Fruit fly (Drosophila melanogaster) whole organism, embryonic: ENCODE data around the gene Gbs-70E.
A peak's percentile ranks its signal among the peaks of the same experiment; 100 is the strongest.

ENCODE experiments used
- Bdp1 ChIP-seq: fragments of 200-800 bp; sonication (Bioruptor generic); optimal IDR thresholded peaks from 3 replicates; lab custom pipeline; 2016; ENCODE audit warnings: missing biosample characterization, missing genetic modification characterization
- CG13296 ChIP-seq: fragments of 200-800 bp; sonication (Bioruptor generic); optimal IDR thresholded peaks from 3 replicates; lab custom pipeline; 2018; ENCODE audit warnings: missing biosample characterization, mild to moderate bottlenecking, missing genetic modification characterization
- CG14441 ChIP-seq: fragments of 200-800 bp; sonication (Bioruptor generic); IDR thresholded peaks from 2 replicates; pipeline ENCODE4 v1.3.6; 2022; ENCODE audit warnings: missing biosample characterization, missing genetic modification characterization
- CG1603 ChIP-seq: fragments of 200-800 bp; sonication (Bioruptor generic); optimal IDR thresholded peaks from 2 replicates; lab custom pipeline; 2019; ENCODE audit warnings: missing biosample characterization, mild to moderate bottlenecking, missing genetic modification characterization, moderate library complexity
- CG16779 ChIP-seq: fragments of 200-800 bp; sonication (Bioruptor generic); IDR thresholded peaks from 2 replicates; pipeline ENCODE4 v1.3.6; 2022; ENCODE audit warnings: missing biosample characterization, missing genetic modification characterization
- CG17328 ChIP-seq: fragments of 200-800 bp; sonication (Bioruptor generic); IDR thresholded peaks from 2 replicates; pipeline ENCODE4 v1.3.6; 2022; ENCODE audit warnings: missing biosample characterization, missing genetic modification characterization
- CG18764 ChIP-seq: fragments of 200-800 bp; sonication (Bioruptor generic); optimal IDR thresholded peaks from 3 replicates; lab custom pipeline; 2016; ENCODE audit warnings: missing biosample characterization, missing genetic modification characterization
- CG2889 ChIP-seq: fragments of 200-800 bp; sonication (Bioruptor generic); IDR thresholded peaks from 3 replicates; pipeline ENCODE4 v1.3.6; 2022; ENCODE audit warnings: missing biosample characterization, missing genetic modification characterization
- CG31388 ChIP-seq: fragments of 200-800 bp; sonication (Bioruptor generic); optimal IDR thresholded peaks from 2 replicates; lab custom pipeline; 2016; ENCODE audit warnings: missing biosample characterization, missing genetic modification characterization
- CG42726 ChIP-seq: fragments of 200-800 bp; sonication (Bioruptor generic); IDR thresholded peaks from 2 replicates; pipeline ENCODE4 v1.3.6; 2022; ENCODE audit warnings: missing biosample characterization, missing genetic modification characterization; ENCODE audit not compliant: partially characterized antibody
- CG43689 ChIP-seq: fragments of 200-800 bp; sonication (Bioruptor generic); IDR thresholded peaks from 2 replicates; pipeline ENCODE4 v1.3.6; 2022; ENCODE audit warnings: missing biosample characterization, missing genetic modification characterization
- CG6813 ChIP-seq: fragments of 200-800 bp; sonication (Bioruptor generic); optimal IDR thresholded peaks from 2 replicates; lab custom pipeline; 2017; ENCODE audit warnings: missing biosample characterization, missing genetic modification characterization, mild to moderate bottlenecking, moderate library complexity, missing genetic modification reagents
- CG7987 ChIP-seq: fragments of 200-800 bp; sonication (Bioruptor generic); optimal IDR thresholded peaks from 2 replicates; lab custom pipeline; 2018; ENCODE audit warnings: missing biosample characterization, mild to moderate bottlenecking, missing genetic modification characterization, moderate library complexity
- Dref ChIP-seq: fragments of 200-800 bp; sonication (Bioruptor generic); IDR thresholded peaks from 2 replicates; pipeline ENCODE4 v1.3.6; 2022; ENCODE audit warnings: missing biosample characterization, missing genetic modification characterization
- Ets65A ChIP-seq: fragments of 200-800 bp; sonication (Bioruptor generic); peaks from one replicate; lab custom pipeline; 2016; ENCODE audit warnings: missing biosample characterization, missing genetic modification characterization
- HLH3B ChIP-seq: fragments of 200-800 bp; sonication (Bioruptor generic); IDR thresholded peaks from 2 replicates; pipeline ENCODE4 v1.3.6; 2022; ENCODE audit warnings: missing biosample characterization, missing genetic modification characterization
- HmgD ChIP-seq: fragments of 200-800 bp; sonication (Bioruptor generic); optimal IDR thresholded peaks from 3 replicates; lab custom pipeline; 2016; ENCODE audit warnings: missing biosample characterization, missing genetic modification characterization
- Hr3 ChIP-seq: fragments of 200-800 bp; sonication (Bioruptor generic); optimal IDR thresholded peaks from 3 replicates; lab custom pipeline; 2016; ENCODE audit warnings: missing biosample characterization, missing genetic modification characterization
- Kr ChIP-seq: fragments of 200-800 bp; sonication (Bioruptor generic); optimal IDR thresholded peaks from 2 replicates; lab custom pipeline; 2017; ENCODE audit warnings: missing biosample characterization, mild to moderate bottlenecking, missing genetic modification characterization
- MBD-R2 ChIP-seq: fragments of 200-800 bp; sonication (Bioruptor generic); IDR thresholded peaks from 2 replicates; pipeline ENCODE4 v1.3.6; 2022; ENCODE audit warnings: missing biosample characterization, missing genetic modification characterization
- Meics ChIP-seq: fragments of 200-800 bp; sonication (Bioruptor generic); optimal IDR thresholded peaks from 2 replicates; lab custom pipeline; 2017; ENCODE audit warnings: missing biosample characterization, mild to moderate bottlenecking, missing genetic modification characterization
- Neu2 ChIP-seq: fragments of 200-800 bp; sonication (Bioruptor generic); optimal IDR thresholded peaks from 3 replicates; lab custom pipeline; 2016; ENCODE audit warnings: missing biosample characterization, missing genetic modification characterization, borderline replicate concordance
- Nf-YA ChIP-seq: fragments of 200-800 bp; sonication (Bioruptor generic); IDR thresholded peaks from 2 replicates; pipeline ENCODE4 v1.3.6; 2022; ENCODE audit warnings: missing biosample characterization, missing genetic modification characterization
- Optix ChIP-seq: fragments of 200-800 bp; sonication (Bioruptor generic); IDR thresholded peaks from 3 replicates; pipeline ENCODE4 v1.3.6; 2022; ENCODE audit warnings: missing biosample characterization, missing genetic modification characterization
- Ptx1 ChIP-seq: fragments of 200-800 bp; sonication (Bioruptor generic); IDR thresholded peaks from 2 replicates; pipeline ENCODE4 v1.3.6; 2022; ENCODE audit warnings: missing biosample characterization, missing genetic modification characterization
- Ravus ChIP-seq: fragments of 200-800 bp; sonication (Bioruptor generic); IDR thresholded peaks from 2 replicates; pipeline ENCODE4 v1.3.6; 2022; ENCODE audit warnings: missing biosample characterization, missing genetic modification characterization
- Spps ChIP-seq: fragments of 200-800 bp; sonication (Bioruptor generic); optimal IDR thresholded peaks from 2 replicates; lab custom pipeline; 2018; ENCODE audit warnings: missing biosample characterization, mild to moderate bottlenecking, missing genetic modification characterization
- Sry-δ ChIP-seq: fragments of 200-800 bp; sonication (Bioruptor generic); optimal IDR thresholded peaks from 2 replicates; lab custom pipeline; 2016; ENCODE audit warnings: missing biosample characterization, missing genetic modification characterization
- Tbp ChIP-seq: fragments of >200 bp; optimal IDR thresholded peaks from 2 replicates; lab custom pipeline; 2018; ENCODE audit warnings: missing biosample characterization, missing genetic modification characterization
- Usf ChIP-seq: fragments of 200-800 bp; sonication (Bioruptor generic); optimal IDR thresholded peaks from 2 replicates; lab custom pipeline; 2017; ENCODE audit warnings: missing genotype, missing biosample characterization, missing genetic modification characterization
- Xbp1 ChIP-seq: fragments of 200-800 bp; sonication (Bioruptor generic); optimal IDR thresholded peaks from 3 replicates; lab custom pipeline; 2016; ENCODE audit warnings: missing biosample characterization, mild to moderate bottlenecking, missing genetic modification characterization
- da ChIP-seq: fragments of 200-800 bp; sonication (Bioruptor generic); optimal IDR thresholded peaks from 2 replicates; lab custom pipeline; 2016; ENCODE audit warnings: missing biosample characterization, missing genetic modification characterization
- esg ChIP-seq: fragments of 200-800 bp; sonication (Bioruptor generic); conservative IDR thresholded peaks from 2 replicates; pipeline ENCODE4 v1.3.6; 2022; ENCODE audit warnings: missing biosample characterization, missing genetic modification characterization
- exex ChIP-seq: fragments of 200-800 bp; sonication (Bioruptor generic); optimal IDR thresholded peaks from 4 replicates; lab custom pipeline; 2018; ENCODE audit warnings: missing biosample characterization, mild to moderate bottlenecking, missing genetic modification characterization, moderate library complexity
- fru ChIP-seq: fragments of >200 bp; optimal IDR thresholded peaks from 2 replicates; lab custom pipeline; 2017
- gfzf ChIP-seq: fragments of 200-800 bp; sonication (Bioruptor generic); optimal IDR thresholded peaks from 2 replicates; lab custom pipeline; 2016; ENCODE audit warnings: missing biosample characterization, mild to moderate bottlenecking, missing genetic modification characterization, moderate library complexity
- insv ChIP-seq, 2 experiments: fragments of 200-800 bp; sonication (Bioruptor generic); optimal IDR thresholded peaks; 3 replicates each; lab custom pipeline; 2016 to 2018; ENCODE audit warnings: missing biosample characterization in 2 of 2, missing genetic modification characterization in 2 of 2
- jumu ChIP-seq: fragments of 200-800 bp; sonication (Bioruptor generic); optimal IDR thresholded peaks from 3 replicates; lab custom pipeline; 2016; ENCODE audit warnings: missing biosample characterization, missing genetic modification characterization
- lilli ChIP-seq: fragments of 200-800 bp; sonication (Bioruptor generic); optimal IDR thresholded peaks from 3 replicates; lab custom pipeline; 2016; ENCODE audit warnings: missing biosample characterization, missing genetic modification characterization
- lmd ChIP-seq: fragments of 200-800 bp; sonication (Bioruptor generic); IDR thresholded peaks from 2 replicates; pipeline ENCODE4 v1.3.6; 2022; ENCODE audit warnings: missing biosample characterization, missing genetic modification characterization
- onecut ChIP-seq: fragments of 200-800 bp; sonication (Bioruptor generic); IDR thresholded peaks from 2 replicates; pipeline ENCODE4 v1.3.6; 2022; ENCODE audit warnings: missing biosample characterization, missing genetic modification characterization
- peb ChIP-seq: fragments of 200-800 bp; sonication (Bioruptor generic); IDR thresholded peaks from 2 replicates; pipeline ENCODE4 v1.3.6; 2022; ENCODE audit warnings: missing biosample characterization, missing genetic modification characterization
- pnt ChIP-seq: fragments of 200-800 bp; sonication (Bioruptor generic); optimal IDR thresholded peaks from 3 replicates; lab custom pipeline; 2016; ENCODE audit warnings: missing biosample characterization, missing genetic modification characterization
- repo ChIP-seq: fragments of 200-800 bp; sonication (Bioruptor generic); optimal IDR thresholded peaks from 2 replicates; lab custom pipeline; 2016; ENCODE audit warnings: missing biosample characterization, missing genetic modification characterization
- scrt ChIP-seq: fragments of 200-800 bp; sonication (Bioruptor generic); optimal IDR thresholded peaks from 2 replicates; lab custom pipeline; 2018; ENCODE audit warnings: missing biosample characterization, mild to moderate bottlenecking, missing genetic modification characterization, moderate library complexity
- ssp ChIP-seq: fragments of 200-800 bp; sonication (Bioruptor generic); IDR thresholded peaks from 2 replicates; pipeline ENCODE4 v1.3.6; 2022; ENCODE audit warnings: missing biosample characterization, missing genetic modification characterization
- tap ChIP-seq: fragments of 200-800 bp; optimal IDR thresholded peaks from 3 replicates; lab custom pipeline; 2019; ENCODE audit warnings: missing biosample characterization, mild to moderate bottlenecking, missing genetic modification characterization, moderate library complexity
- ttk ChIP-seq: fragments of 200-800 bp; sonication (Bioruptor generic); IDR thresholded peaks from 2 replicates; pipeline ENCODE4 v2.1.2; 2022; ENCODE audit warnings: missing biosample characterization, missing genetic modification characterization
- twi ChIP-seq: fragments of 200-800 bp; optimal IDR thresholded peaks from 2 replicates; lab custom pipeline; 2019; ENCODE audit warnings: missing biosample characterization, mild to moderate bottlenecking, missing genetic modification characterization, moderate library complexity
- wdn ChIP-seq: fragments of 200-800 bp; sonication (Bioruptor generic); IDR thresholded peaks from 2 replicates; pipeline ENCODE4 v1.3.6; 2022; ENCODE audit warnings: missing biosample characterization, missing genetic modification characterization
- z ChIP-seq: fragments of 200-800 bp; sonication (Bioruptor generic); IDR thresholded peaks from 3 replicates; pipeline ENCODE4 v1.3.6; 2022; ENCODE audit warnings: missing biosample characterization, missing genetic modification characterization

The Gbs-70E gene

DNA sequence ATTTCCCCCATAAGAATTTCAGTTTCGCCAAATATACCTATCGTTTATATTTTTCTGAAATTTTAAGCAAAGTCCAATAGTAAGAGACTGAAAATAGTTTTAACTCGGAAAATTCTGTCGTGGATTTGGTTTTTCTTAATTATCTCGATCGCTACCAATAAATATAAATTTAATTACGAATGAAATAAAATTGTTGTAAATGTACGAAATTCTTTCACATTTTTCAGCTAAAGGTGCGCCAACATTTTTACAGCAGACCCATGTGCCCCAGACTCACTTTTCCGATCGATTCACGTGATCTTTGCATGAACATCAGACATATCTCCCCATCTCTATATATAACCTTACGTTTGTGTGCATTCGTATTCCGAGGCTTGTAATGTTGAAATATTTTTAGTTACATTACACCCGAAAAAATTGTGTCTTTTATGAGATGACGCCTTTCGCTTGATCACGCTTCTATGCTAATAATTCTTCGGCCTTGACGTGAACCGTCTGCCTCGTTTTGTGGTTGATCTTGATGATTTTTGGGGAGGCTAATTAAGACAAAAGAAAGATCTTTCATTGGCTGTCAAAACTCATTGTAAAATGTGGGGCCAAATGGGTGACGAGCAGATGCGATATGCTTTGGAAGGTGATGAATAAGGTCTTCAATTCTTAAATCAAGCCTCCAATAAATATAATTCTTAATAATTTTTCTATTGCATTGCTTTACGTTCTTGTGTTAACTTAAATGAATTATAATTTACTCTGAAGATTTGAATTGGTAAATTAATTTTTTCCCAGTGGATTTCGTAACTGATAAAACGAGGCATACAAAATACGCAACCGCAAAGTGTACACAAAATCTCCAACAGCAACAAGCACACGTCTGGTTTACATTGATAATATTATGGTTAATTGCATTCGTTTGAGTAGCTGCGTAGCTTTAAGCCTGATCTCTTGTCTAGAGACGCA, 5.5 kb downstream of the Gbs-70E start (continued):
- TF ChIP-seq CG13296 (GFP tag; lab: Kevin White, UChicago) (peak; percentile 36), z (GFP tag; lab: Robert Waterston, UW) (no peak), Neu2 (GFP tag; lab: Kevin White, UChicago) (no peak), jumu (GFP tag; lab: Kevin White, UChicago) (no peak), Spps (no peak), CG1603 (tag; lab: Kevin White, UChicago) (peak; percentile 6), fru (lab: Kevin White, UChicago) (no peak), Optix (GFP tag; lab: Robert Waterston, UW) (no peak), Meics (GFP tag; lab: Kevin White, UChicago) (peak; percentile 52), da (GFP tag; lab: Kevin White, UChicago) (no peak), exex (tag; lab: Kevin White, UChicago) (no peak), peb (GFP tag; lab: Robert Waterston, UW) (0 out of 2 replicates have a peak, but pooled peaks have one; percentile 16), CG18764 (no peak), pnt (GFP tag; lab: Kevin White, UChicago) (no peak), CG14441 (peak; percentile 39; the same call in 1 of the 2 replicates), tap (tag; lab: Kevin White, UChicago) (peak; percentile 53), insv (GFP tag; optimal IDR thresholded peaks at IDR 0.05; lab: Kevin White, UChicago) (no peak), Kr (GFP tag; lab: Kevin White, UChicago) (no peak), CG16779 (no peak), Sry-δ (no peak), Ets65A (GFP tag; lab: Kevin White, UChicago) (peak; percentile 91), CG31388 (GFP tag; lab: Kevin White, UChicago) (no peak), Tbp (GFP tag; lab: Kevin White, UChicago) (no peak), Ptx1 (GFP tag; lab: Robert Waterston, UW) (peak; percentile 44), CG2889 (GFP tag; lab: Robert Waterston, UW) (no peak), HmgD (GFP tag; lab: Kevin White, UChicago) (no peak), HLH3B (0 out of 2 replicates have a peak, but pooled peaks have one; percentile 25), ssp (GFP tag; lab: Robert Waterston, UW) (no peak), MBD-R2 (GFP tag; lab: Robert Waterston, UW) (no peak), gfzf (GFP tag; lab: Kevin White, UChicago) (no peak), CG7987 (peak; percentile 97), lmd (GFP tag; lab: Robert Waterston, UW) (peak; percentile 57), onecut (GFP tag; lab: Robert Waterston, UW) (no peak), lilli (GFP tag; lab: Kevin White, UChicago) (peak; percentile 31), twi (tag; lab: Kevin White, UChicago) (peak; percentile 12), Dref (GFP tag; lab: Robert Waterston, UW) (no peak), CG17328 (no peak), CG43689 (no peak; the same call in 1 of the 2 replicates), Nf-YA (GFP tag; lab: Robert Waterston, UW) (no peak), Ravus (GFP tag; lab: Robert Waterston, UW) (no peak), Hr3 (GFP tag; lab: Kevin White, UChicago) (peak; percentile 42), Bdp1 (GFP tag; lab: Kevin White, UChicago) (no peak), wdn (GFP tag; lab: Robert Waterston, UW) (no peak), scrt (GFP tag; lab: Kevin White, UChicago) (no peak), ttk (GFP tag; lab: Robert Waterston, UW) (no peak), Xbp1 (GFP tag; lab: Kevin White, UChicago) (peak; percentile 56), Usf (no peak), CG42726 (GFP tag; lab: Robert Waterston, UW) (no peak), esg (GFP tag; lab: Robert Waterston, UW) (no peak), CG6813 (peak; percentile 34), repo (GFP tag; lab: Kevin White, UChicago) (no peak)
